Worm (Caenorhabditis elegans): Measurements from ENCODE around the gene ZK84.2.
A peak's percentile ranks its signal among the peaks of the same experiment; 100 is the strongest.
"Not testable (repeated sequence)": the region's sequence is repeated elsewhere in the genome, so short reads cannot be mapped to it uniquely, and the experiment has no call there.

Gene ZK84.2

ce11 chrII:6014057-6014456, at the start of gene ZK84.2:
Gene ZK84.2 (plus strand): TSS chrII:6014357.
- not testable (repeated sequence) for TF ChIP-seq mab-9 (GFP tag; IDR thresholded peaks at IDR 0.05); lin-15B (tag; optimal IDR thresholded peaks at IDR 0.05); tbx-2 (tag; optimal IDR thresholded peaks at IDR 0.05)

- peak; percentile 63 for TF ChIP-seq fkh-8 (tag; optimal IDR thresholded peaks at IDR 0.05)
- no peak for TF ChIP-seq C16A3.4 (tag; optimal IDR thresholded peaks at IDR 0.05)
- TF ChIP-seq hpl-2 (GFP tag; optimal IDR thresholded peaks at IDR 0.05) = no peak
- peak; percentile 0 for TF ChIP-seq nhr-71 (tag; optimal IDR thresholded peaks at IDR 0.05)
- peak; percentile 13 for TF ChIP-seq ztf-4 (tag; optimal IDR thresholded peaks at IDR 0.05)
- TF ChIP-seq ceh-90 (tag; optimal IDR thresholded peaks at IDR 0.05) = no peak
- no peak for TF ChIP-seq fkh-10 (GFP tag; optimal IDR thresholded peaks at IDR 0.05)
- TF ChIP-seq sup-37 (GFP tag; optimal IDR thresholded peaks at IDR 0.05) = no peak
- TF ChIP-seq tbx-2 (tag; optimal IDR thresholded peaks at IDR 0.05) = no peak
- TF ChIP-seq nhr-84 (tag; optimal IDR thresholded peaks at IDR 0.05) = no peak
- TF ChIP-seq ceh-88 (GFP tag; IDR thresholded peaks at IDR 0.05) = no peak
- peak; percentile 49 for TF ChIP-seq dsc-1 (tag; optimal IDR thresholded peaks at IDR 0.05)
These were observed 49.2 kb upstream of the ZK84.2 start for ce11 chrII:5964962-5965361.

ce11 chrII:5966637-5967036, 47.5 kb upstream of the ZK84.2 start:
- TF ChIP-seq Y116A8C.19 (tag; optimal IDR thresholded peaks at IDR 0.05; ENCODE audit: borderline replicate concordance) (no peak), hlh-17 (GFP tag; optimal IDR thresholded peaks at IDR 0.05; ENCODE audit: borderline replicate concordance) (no peak), fkh-8 (tag; optimal IDR thresholded peaks at IDR 0.05) (peak; percentile 93), tlp-1 (tag; optimal IDR thresholded peaks at IDR 0.05) (no peak), tbx-2 (tag; optimal IDR thresholded peaks at IDR 0.05) (peak; percentile 35), lir-3 (tag; optimal IDR thresholded peaks at IDR 0.05; ENCODE audit: poor library complexity) (no peak), pax-3 (tag; optimal IDR thresholded peaks at IDR 0.05) (no peak), sox-4 (tag; optimal IDR thresholded peaks at IDR 0.05) (no peak), elt-2 (tag; optimal IDR thresholded peaks at IDR 0.05) (no peak), lsy-2 (tag; optimal IDR thresholded peaks at IDR 0.05) (peak in 1 of 2 experiments; percentile 37), nhr-76 (tag; optimal IDR thresholded peaks at IDR 0.05) (no peak), dpl-1 (GFP tag; optimal IDR thresholded peaks at IDR 0.05) (no peak), F16B12.6 (tag; optimal IDR thresholded peaks at IDR 0.05) (no peak), irx-1 (tag; optimal IDR thresholded peaks at IDR 0.05) (no peak), jun-1 (tag; optimal IDR thresholded peaks at IDR 0.05) (no peak), mab-9 (GFP tag; IDR thresholded peaks at IDR 0.05) (no peak), C34B4.2 (tag; optimal IDR thresholded peaks at IDR 0.05) (no peak), ztf-11 (tag; optimal IDR thresholded peaks at IDR 0.05) (no peak), fkh-4 (tag; optimal IDR thresholded peaks at IDR 0.05; ENCODE audit: borderline replicate concordance) (no peak), pag-3 (tag; optimal IDR thresholded peaks at IDR 0.05; ENCODE audit: borderline replicate concordance, insufficient read depth) (no peak), nhr-19 (GFP tag; conservative IDR thresholded peaks at IDR 0.05) (no peak), nhr-20 (tag; optimal IDR thresholded peaks at IDR 0.05) (no peak), lin-35 (GFP tag; optimal IDR thresholded peaks at IDR 0.05) (peak in 1 of 2 experiments; percentile 5), unc-98 (GFP tag; IDR thresholded peaks at IDR 0.05) (no peak), ets-5 (GFP tag; IDR thresholded peaks at IDR 0.05) (no peak), nhr-84 (tag; optimal IDR thresholded peaks at IDR 0.05) (no peak), snu-23 (GFP tag; optimal IDR thresholded peaks at IDR 0.05) (no peak), swsn-7 (tag; optimal IDR thresholded peaks at IDR 0.05) (peak; percentile 30), nhr-237 (tag; optimal IDR thresholded peaks at IDR 0.05) (no peak), unc-130 (tag; optimal IDR thresholded peaks at IDR 0.05) (no peak), vab-15 (tag; optimal IDR thresholded peaks at IDR 0.05) (no peak), aha-1 (tag; optimal IDR thresholded peaks at IDR 0.05) (no peak), efl-1 (optimal IDR thresholded peaks at IDR 0.05) (peak; percentile 20 to 53), efl-1 (GFP tag; optimal IDR thresholded peaks at IDR 0.05 in 1 of 2) (peak in 1 of 2 experiments; percentile 80), pqm-1 (tag; optimal IDR thresholded peaks at IDR 0.05) (no peak), sptf-1 (tag; optimal IDR thresholded peaks at IDR 0.05) (no peak), hpl-2 (GFP tag; optimal IDR thresholded peaks at IDR 0.05) (no peak), dsc-1 (tag; optimal IDR thresholded peaks at IDR 0.05) (no peak), rnt-1 (tag; optimal IDR thresholded peaks at IDR 0.05) (no peak), nhr-77 (tag; optimal IDR thresholded peaks at IDR 0.05) (no peak), fkh-10 (GFP tag; optimal IDR thresholded peaks at IDR 0.05) (peak; percentile 13), ama-1 (optimal IDR thresholded peaks at IDR 0.05) (no peak), sup-37 (GFP tag; optimal IDR thresholded peaks at IDR 0.05) (no peak)
